Worm (Caenorhabditis elegans) whole organism, L4 larva: ENCODE results near the gene K03A11.5.

Experiments used
- D1046.2 ChIP-seq: fragments of 200-800 bp; sonication (Bioruptor generic); IDR thresholded peaks from 2 replicates; pipeline ENCODE4 v1.3.6; 2022; ENCODE audit warnings: missing genetic modification characterization, missing compliant biosample characterization
- F26F4.8 ChIP-seq: fragments of 200-800 bp; sonication (Bioruptor generic); conservative IDR thresholded peaks from 2 replicates; pipeline ENCODE4 v1.3.6; 2022; ENCODE audit warnings: missing genetic modification characterization, missing compliant biosample characterization
- F44E2.7 ChIP-seq: fragments of 200-800 bp; sonication (Bioruptor generic); IDR thresholded peaks from 2 replicates; pipeline ENCODE4 v2.1.2; 2022; ENCODE audit warnings: missing genetic modification characterization, missing compliant biosample characterization
- T20F7.1 ChIP-seq: fragments of 200-800 bp; sonication (Bioruptor generic); optimal IDR thresholded peaks from 2 replicates; lab custom pipeline; 2018; ENCODE audit warnings: mild to moderate bottlenecking, missing genetic modification characterization, missing compliant biosample characterization
- T26A8.4 ChIP-seq: fragments of 200-800 bp; sonication (Bioruptor generic); IDR thresholded peaks from 2 replicates; pipeline ENCODE4 v1.3.6; 2022; ENCODE audit warnings: missing genetic modification characterization, missing compliant biosample characterization
- Y48G9A.11 ChIP-seq: fragments of 200-800 bp; sonication (Bioruptor generic); IDR thresholded peaks from 2 replicates; pipeline ENCODE4 v1.3.6; 2022; ENCODE audit warnings: missing genetic modification reagents, missing genetic modification characterization, missing compliant biosample characterization
- ZK337.2 ChIP-seq: fragments of 200-800 bp; sonication (Bioruptor generic); IDR thresholded peaks from 2 replicates; pipeline ENCODE4 v1.3.6; 2022; ENCODE audit warnings: missing genetic modification reagents, missing genetic modification characterization, missing compliant biosample characterization
- aha-1 ChIP-seq: fragments of 150-350 bp; peaks from one replicate; lab custom pipeline; 2014; ENCODE audit warnings: missing biosample characterization, missing genetic modification characterization
- ama-1 ChIP-seq: fragments of 150-350 bp; optimal IDR thresholded peaks from 2 replicates; lab custom pipeline; 2014; ENCODE audit warnings: inconsistent platforms, mixed read lengths
- arid-1 ChIP-seq: fragments of 200-800 bp; sonication (Bioruptor generic); conservative IDR thresholded peaks from 2 replicates; pipeline ENCODE4 v1.3.6; 2022; ENCODE audit warnings: missing genetic modification reagents, missing genetic modification characterization, missing compliant biosample characterization
- attf-4 ChIP-seq: sonication (generic microtip); optimal IDR thresholded peaks from 3 replicates; lab custom pipeline; 2017; ENCODE audit warnings: missing biosample characterization, missing genetic modification characterization
- ceh-20 ChIP-seq: fragments of 200-800 bp; sonication (Bioruptor generic); IDR thresholded peaks from 2 replicates; pipeline ENCODE4 v1.3.6; 2022; ENCODE audit warnings: missing genetic modification reagents, missing genetic modification characterization, missing compliant biosample characterization
- ceh-28 ChIP-seq: fragments of 150-350 bp; optimal IDR thresholded peaks from 2 replicates; lab custom pipeline; 2014; ENCODE audit warnings: missing biosample characterization, missing genetic modification reagents, missing genetic modification characterization
- ceh-44 ChIP-seq: fragments of 200-800 bp; sonication (Bioruptor generic); IDR thresholded peaks from 2 replicates; pipeline ENCODE4 v1.3.6; 2022; ENCODE audit warnings: missing genetic modification reagents, missing genetic modification characterization, missing compliant biosample characterization
- ceh-62 ChIP-seq: sonication (generic microtip); optimal IDR thresholded peaks from 2 replicates; lab custom pipeline; 2017; ENCODE audit warnings: missing biosample characterization, missing genetic modification characterization
- ceh-82 ChIP-seq: sonication (generic microtip); optimal IDR thresholded peaks from 2 replicates; lab custom pipeline; 2017; ENCODE audit warnings: missing biosample characterization, missing genetic modification characterization
- ctbp-1 ChIP-seq: fragments of 200-800 bp; sonication (Bioruptor generic); IDR thresholded peaks from 2 replicates; pipeline ENCODE4 v1.3.6; 2022; ENCODE audit warnings: missing genetic modification reagents, missing genetic modification characterization, missing compliant biosample characterization
- dmd-9 ChIP-seq: fragments of 200-800 bp; sonication (Bioruptor generic); IDR thresholded peaks from 2 replicates; pipeline ENCODE4 v1.3.6; 2022; ENCODE audit warnings: missing genetic modification reagents, missing genetic modification characterization, missing compliant biosample characterization
- dpl-1 ChIP-seq: fragments of 150-350 bp; optimal IDR thresholded peaks from 2 replicates; lab custom pipeline; 2014; ENCODE audit warnings: missing biosample characterization, missing genetic modification reagents, missing genetic modification characterization
- dve-1 ChIP-seq: sonication (generic microtip); optimal IDR thresholded peaks from 2 replicates; lab custom pipeline; 2017; ENCODE audit warnings: antibody characterized with exemption, mild to moderate bottlenecking, missing genetic modification characterization, missing compliant biosample characterization; ENCODE audit not compliant: insufficient read depth
- egl-43 ChIP-seq: fragments of 200-800 bp; sonication (Bioruptor generic); IDR thresholded peaks from 2 replicates; pipeline ENCODE4 v1.3.6; 2022; ENCODE audit warnings: missing genetic modification reagents, missing genetic modification characterization, missing compliant biosample characterization
- gei-8 ChIP-seq: fragments of 200-800 bp; sonication (Bioruptor generic); optimal IDR thresholded peaks from 2 replicates; lab custom pipeline; 2018; ENCODE audit warnings: mild to moderate bottlenecking, missing genetic modification characterization, missing compliant biosample characterization
- hif-1 ChIP-seq, 2 experiments: sonication (generic microtip); optimal IDR thresholded peaks; 2 replicates each; lab custom pipeline; 2016 to 2017; ENCODE audit warnings: missing compliant biosample characterization in 2 of 2, missing genetic modification characterization in 2 of 2, missing genetic modification reagents in 2 of 2, missing genotype in 2 of 2, mild to moderate bottlenecking in 1 of 2
- hlh-11 ChIP-seq: fragments of 200-800 bp; sonication (Bioruptor generic); optimal IDR thresholded peaks from 2 replicates; lab custom pipeline; 2018; ENCODE audit warnings: mild to moderate bottlenecking, missing genetic modification characterization, missing compliant biosample characterization
- hmg-1.1 ChIP-seq: fragments of 200-800 bp; sonication (Bioruptor generic); IDR thresholded peaks from 2 replicates; pipeline ENCODE4 v1.3.6; 2022; ENCODE audit warnings: missing genetic modification reagents, missing genetic modification characterization, missing compliant biosample characterization
- lim-7 ChIP-seq: fragments of 200-800 bp; sonication (Bioruptor generic); IDR thresholded peaks from 2 replicates; pipeline ENCODE4 v1.3.6; 2022; ENCODE audit warnings: missing genetic modification characterization, missing compliant biosample characterization
- lin-15B ChIP-seq: fragments of 150-350 bp; sonication (generic microtip); optimal IDR thresholded peaks from 3 replicates; lab custom pipeline; 2014; ENCODE audit warnings: missing biosample characterization, missing genetic modification characterization
- lin-29 ChIP-seq: fragments of 200-800 bp; sonication (Bioruptor generic); IDR thresholded peaks from 2 replicates; pipeline ENCODE4 v1.3.6; 2022; ENCODE audit warnings: missing genetic modification reagents, missing genetic modification characterization, missing compliant biosample characterization
- lin-38 ChIP-seq: fragments of 200-800 bp; sonication (Bioruptor generic); IDR thresholded peaks from 2 replicates; pipeline ENCODE4 v1.3.6; 2022; ENCODE audit warnings: missing genetic modification reagents, missing genetic modification characterization, missing compliant biosample characterization
- lin-39 ChIP-seq: fragments of 150-350 bp; optimal IDR thresholded peaks from 2 replicates; lab custom pipeline; 2014; ENCODE audit warnings: missing biosample characterization, missing genetic modification reagents, missing genetic modification characterization
- madf-5 ChIP-seq, 2 experiments: fragments of 200-800 bp; sonication (Bioruptor generic); IDR thresholded peaks; 2 replicates each; pipeline ENCODE4 v1.3.6; 2022; ENCODE audit warnings: missing compliant biosample characterization in 2 of 2, missing genetic modification characterization in 2 of 2
- mep-1 ChIP-seq: fragments of 150-350 bp; sonication (generic microtip); optimal IDR thresholded peaks from 3 replicates; lab custom pipeline; 2014; ENCODE audit warnings: missing biosample characterization, missing genetic modification characterization
- nhr-102 ChIP-seq: sonication (generic microtip); optimal IDR thresholded peaks from 2 replicates; lab custom pipeline; 2016; ENCODE audit warnings: mild to moderate bottlenecking, missing genetic modification characterization, moderate library complexity, missing compliant biosample characterization
- nhr-111 ChIP-seq: fragments of 200-800 bp; sonication (Bioruptor generic); optimal IDR thresholded peaks from 2 replicates; lab custom pipeline; 2018; ENCODE audit warnings: mild to moderate bottlenecking, missing genetic modification characterization, missing compliant biosample characterization
- nhr-237 ChIP-seq: sonication (generic microtip); optimal IDR thresholded peaks from 2 replicates; lab custom pipeline; 2017; ENCODE audit warnings: missing biosample characterization, missing genetic modification characterization
- nhr-25 ChIP-seq: sonication (generic microtip); optimal IDR thresholded peaks from 2 replicates; lab custom pipeline; 2017; ENCODE audit warnings: missing genetic modification characterization, mild to moderate bottlenecking, missing compliant biosample characterization, antibody characterized with exemption, moderate library complexity, borderline replicate concordance; ENCODE audit not compliant: insufficient read depth
- nhr-42 ChIP-seq: fragments of 200-800 bp; sonication (Bioruptor generic); IDR thresholded peaks from 2 replicates; pipeline ENCODE4 v1.3.6; 2022; ENCODE audit warnings: missing genetic modification characterization, missing compliant biosample characterization
- nhr-48 ChIP-seq: sonication (generic microtip); optimal IDR thresholded peaks from 2 replicates; lab custom pipeline; 2016; ENCODE audit warnings: mild to moderate bottlenecking, missing genetic modification characterization, missing compliant biosample characterization
- nhr-76 ChIP-seq: fragments of 150-350 bp; optimal IDR thresholded peaks from 2 replicates; lab custom pipeline; 2014; ENCODE audit warnings: missing biosample characterization, missing genetic modification characterization
- pha-4 ChIP-seq, 2 experiments: fragments of 150-350 bp in 1 of 2; fragments of 200-800 bp in 1 of 2; sonication (Bioruptor generic) in 1 of 2; IDR thresholded peaks in 1 of 2; optimal IDR thresholded peaks in 1 of 2; 2 replicates each; pipeline versions ENCODE4 v1.3.6 to Lab custom; 2014 to 2022; ENCODE audit warnings: missing genetic modification characterization in 2 of 2, missing genetic modification reagents in 2 of 2, missing biosample characterization in 1 of 2, missing compliant biosample characterization in 1 of 2
- saeg-2 ChIP-seq: fragments of 200-800 bp; sonication (Bioruptor generic); IDR thresholded peaks from 2 replicates; pipeline ENCODE4 v1.3.6; 2022; ENCODE audit warnings: missing genetic modification reagents, missing genetic modification characterization, missing compliant biosample characterization
- sdz-12 ChIP-seq: fragments of 200-800 bp; sonication (Bioruptor generic); optimal IDR thresholded peaks from 2 replicates; lab custom pipeline; 2018; ENCODE audit warnings: mild to moderate bottlenecking, missing genetic modification characterization, missing compliant biosample characterization
- set-16 ChIP-seq: fragments of 200-800 bp; sonication (Bioruptor generic); IDR thresholded peaks from 2 replicates; pipeline ENCODE4 v1.3.6; 2022; ENCODE audit warnings: missing genetic modification reagents, missing genetic modification characterization, missing compliant biosample characterization
- skn-1 ChIP-seq: fragments of 150-350 bp; optimal IDR thresholded peaks from 2 replicates; lab custom pipeline; 2014; ENCODE audit warnings: missing biosample characterization, missing genetic modification characterization
- tag-97 ChIP-seq: fragments of 200-800 bp; sonication (Bioruptor generic); IDR thresholded peaks from 2 replicates; pipeline ENCODE4 v1.3.6; 2022; ENCODE audit warnings: missing genetic modification characterization, missing compliant biosample characterization
- tra-1 ChIP-seq: fragments of 200-800 bp; sonication (Bioruptor generic); IDR thresholded peaks from 2 replicates; pipeline ENCODE4 v1.3.6; 2022; ENCODE audit warnings: missing genetic modification reagents, missing genetic modification characterization, missing compliant biosample characterization
- zfp-3 ChIP-seq: fragments of 200-800 bp; sonication (Bioruptor generic); conservative IDR thresholded peaks from 2 replicates; pipeline ENCODE4 v1.3.6; 2022; ENCODE audit warnings: missing genetic modification reagents, missing genetic modification characterization, missing compliant biosample characterization
- ztf-11 ChIP-seq: fragments of 150-350 bp; optimal IDR thresholded peaks from 2 replicates; lab custom pipeline; 2014; ENCODE audit warnings: missing biosample characterization, missing genetic modification characterization

Gene K03A11.5

DNA sequence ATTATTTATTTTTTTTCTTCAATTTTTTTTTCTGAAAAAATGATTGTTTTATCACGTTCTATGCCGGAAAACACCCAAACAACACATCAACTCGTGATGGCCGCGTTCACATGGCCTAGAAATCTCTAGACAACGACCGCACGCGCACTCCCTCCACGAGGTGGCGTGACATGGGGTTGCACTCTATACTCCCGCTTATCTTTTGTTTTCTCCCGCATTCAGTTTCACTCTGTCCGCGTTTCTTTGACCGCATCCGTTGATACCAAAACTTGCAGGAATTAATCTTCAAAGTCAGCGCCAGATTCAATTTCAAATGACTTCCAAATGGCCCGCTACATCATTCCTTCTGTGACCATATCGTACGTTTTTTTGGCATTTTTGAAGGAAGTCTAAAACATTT is 41.6 kb downstream of the K03A11.5 start, which contains the start of gene F17H10.1 (continued):
- no peak for TF ChIP-seq arid-1
- no peak for TF ChIP-seq lin-39 (tag; lab: Kevin White, UChicago)
- TF ChIP-seq sdz-12 (GFP tag; lab: Kevin White, UChicago): no peak
- TF ChIP-seq egl-43: no peak
- TF ChIP-seq nhr-237 (tag; lab: Kevin White, UChicago): no peak
- peak; percentile 91 for TF ChIP-seq zfp-3 (GFP tag; lab: Robert Waterston, UW)
- no peak for TF ChIP-seq F26F4.8 (GFP tag; lab: Robert Waterston, UW)

DNA sequence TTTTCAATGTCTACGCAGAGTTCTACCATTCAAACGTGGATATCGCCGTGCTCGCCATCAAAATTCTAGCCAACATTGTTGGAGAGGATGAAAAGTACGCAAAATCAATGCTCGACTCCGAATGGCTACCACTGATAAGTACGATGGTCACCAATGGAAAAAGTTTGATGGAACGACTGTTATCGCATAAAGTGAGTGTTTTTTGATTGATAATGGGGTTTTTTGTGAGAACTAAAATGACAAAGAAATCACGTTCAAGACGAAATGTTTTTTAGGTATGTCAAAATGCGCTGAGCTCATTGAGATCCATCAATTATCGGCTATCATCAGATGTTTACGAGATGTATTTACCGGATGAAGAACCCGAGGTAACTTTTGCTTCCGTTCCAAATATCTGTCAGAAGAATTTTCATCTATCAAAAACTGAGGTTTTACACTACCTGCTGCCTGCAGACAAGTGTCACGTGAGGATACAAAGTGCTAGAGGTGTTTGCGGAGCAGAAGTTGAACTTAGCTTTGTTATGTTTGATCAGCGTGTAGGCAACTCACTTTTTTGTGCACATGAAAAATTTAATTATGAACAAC is 42.9 kb downstream of the K03A11.5 start:
- TF ChIP-seq D1046.2 (GFP tag; lab: Robert Waterston, UW) (no peak), ceh-82 (tag; lab: Kevin White, UChicago) (no peak), lin-29 (no peak), ZK337.2 (GFP tag; lab: Robert Waterston, UW) (no peak), ctbp-1 (GFP tag; lab: Robert Waterston, UW) (no peak), ceh-28 (no peak), tag-97 (no peak), lim-7 (no peak), mep-1 (tag; lab: Kevin White, UChicago) (no peak), T20F7.1 (GFP tag; lab: Kevin White, UChicago) (no peak), hmg-1.1 (GFP tag; lab: Robert Waterston, UW) (no peak), lin-38 (GFP tag; lab: Robert Waterston, UW) (no peak), nhr-25 (tag; lab: Kevin White, UChicago) (no peak), gei-8 (no peak), attf-4 (tag; lab: Kevin White, UChicago) (no peak), F44E2.7 (GFP tag; lab: Robert Waterston, UW) (no peak), nhr-76 (tag; lab: Kevin White, UChicago) (no peak), nhr-48 (peak; percentile 11), nhr-102 (peak; percentile 3), saeg-2 (GFP tag; lab: Robert Waterston, UW) (no peak), ceh-44 (no peak), T26A8.4 (GFP tag; lab: Robert Waterston, UW) (no peak; the same call in 1 of the 2 replicates), nhr-111 (GFP tag; lab: Kevin White, UChicago) (no peak), hlh-11 (tag; lab: Kevin White, UChicago) (peak; percentile 70), Y48G9A.11 (no peak), dmd-9 (GFP tag; lab: Robert Waterston, UW) (no peak), dve-1 (peak; percentile 37), ceh-20 (GFP tag; lab: Robert Waterston, UW) (0 out of 2 replicates have a peak, but pooled peaks have one; percentile 45), skn-1 (tag; lab: Kevin White, UChicago) (no peak), zfp-3 (GFP tag; lab: Robert Waterston, UW) (no peak), hif-1 (tag; optimal IDR thresholded peaks at IDR 0.05; lab: Kevin White, UChicago) (peak in 1 of 2 experiments; percentile 76), nhr-42 (no peak), madf-5 (GFP tag; IDR thresholded peaks at IDR 0.05; lab: Robert Waterston, UW) (no peak), pha-4 (GFP tag; IDR thresholded peaks at IDR 0.05; lab: Robert Waterston, UW) (no peak), pha-4 (tag; optimal IDR thresholded peaks at IDR 0.05; lab: Kevin White, UChicago) (no peak), set-16 (GFP tag; lab: Robert Waterston, UW) (no peak), ztf-11 (tag; lab: Kevin White, UChicago) (no peak), egl-43 (no peak), tra-1 (GFP tag; lab: Robert Waterston, UW) (peak; percentile 31; the same call in 1 of the 2 replicates), ceh-62 (tag; lab: Kevin White, UChicago) (no peak), aha-1 (tag; lab: Kevin White, UChicago) (peak; percentile 75), lin-15B (no peak), sdz-12 (GFP tag; lab: Kevin White, UChicago) (no peak), dpl-1 (GFP tag; lab: Kevin White, UChicago) (no peak), ama-1 (lab: Kevin White, UChicago) (no peak)
